Worm (Caenorhabditis elegans) whole organism, young adult: Measurements from ENCODE around the gene C52G5.3.
A peak's percentile ranks its signal among the peaks of the same experiment; 100 is the strongest.

Experiments
- B0035.1 ChIP-seq: sonication (generic microtip); optimal IDR thresholded peaks from 2 replicates; lab custom pipeline; 2016; ENCODE audit warnings: missing genetic modification characterization, mild to moderate bottlenecking, missing compliant biosample characterization, missing genotype, missing genetic modification reagents
- F33H1.4 ChIP-seq: fragments of 200-800 bp; sonication (Bioruptor generic); IDR thresholded peaks from 2 replicates; pipeline ENCODE4 v1.3.6; 2022; ENCODE audit warnings: missing genetic modification reagents, missing genetic modification characterization, missing compliant biosample characterization
- F37B4.10 ChIP-seq: fragments of 200-800 bp; sonication (Bioruptor generic); IDR thresholded peaks from 2 replicates; pipeline ENCODE4 v1.3.6; 2022; ENCODE audit warnings: missing genetic modification characterization, missing compliant biosample characterization
- F49E8.2 ChIP-seq: sonication (generic microtip); optimal IDR thresholded peaks from 3 replicates; lab custom pipeline; 2017; ENCODE audit warnings: missing genetic modification characterization, mild to moderate bottlenecking, missing compliant biosample characterization, antibody characterized with exemption, moderate library complexity; ENCODE audit not compliant: insufficient read depth
- F57A8.1 ChIP-seq: fragments of 200-800 bp; sonication (Bioruptor generic); optimal IDR thresholded peaks from 2 replicates; lab custom pipeline; 2018; ENCODE audit warnings: mild to moderate bottlenecking, missing genetic modification characterization, moderate library complexity, missing compliant biosample characterization
- F57C9.4 ChIP-seq: sonication (generic microtip); optimal IDR thresholded peaks from 2 replicates; lab custom pipeline; 2017; ENCODE audit warnings: mild to moderate bottlenecking, missing genetic modification characterization, missing compliant biosample characterization
- K12H6.12 ChIP-seq: fragments of 200-800 bp; sonication (Bioruptor generic); optimal IDR thresholded peaks from 2 replicates; lab custom pipeline; 2018; ENCODE audit warnings: mild to moderate bottlenecking, missing genetic modification characterization, missing compliant biosample characterization
- T07F8.4 ChIP-seq: sonication (generic microtip); optimal IDR thresholded peaks from 2 replicates; lab custom pipeline; 2016; ENCODE audit warnings: mild to moderate bottlenecking, missing genetic modification characterization, moderate library complexity, missing compliant biosample characterization
- Y56A3A.18 ChIP-seq: fragments of 200-800 bp; sonication (Bioruptor generic); IDR thresholded peaks from 2 replicates; pipeline ENCODE4 v1.3.6; 2022; ENCODE audit warnings: missing genetic modification reagents, missing genetic modification characterization, missing compliant biosample characterization
- Y67H2A.10 ChIP-seq: fragments of 200-800 bp; sonication (Bioruptor generic); conservative IDR thresholded peaks from 2 replicates; pipeline ENCODE4 v1.3.6; 2022; ENCODE audit warnings: missing genetic modification reagents, missing genetic modification characterization, missing compliant biosample characterization
- aptf-2 ChIP-seq: fragments of 200-800 bp; sonication (Bioruptor generic); conservative IDR thresholded peaks from 2 replicates; pipeline ENCODE4 v1.3.6; 2022; ENCODE audit warnings: missing genetic modification reagents, missing genetic modification characterization, missing compliant biosample characterization
- atf-7 ChIP-seq: sonication (generic microtip); optimal IDR thresholded peaks from 2 replicates; lab custom pipeline; 2017; ENCODE audit warnings: mild to moderate bottlenecking, missing genetic modification characterization, missing compliant biosample characterization
- attf-3 ChIP-seq: fragments of 200-800 bp; sonication (Bioruptor generic); conservative IDR thresholded peaks from 2 replicates; pipeline ENCODE4 v1.3.6; 2022; ENCODE audit warnings: missing genetic modification reagents, missing genetic modification characterization, missing compliant biosample characterization
- ceh-27 ChIP-seq: fragments of 200-800 bp; sonication (Bioruptor generic); optimal IDR thresholded peaks from 2 replicates; lab custom pipeline; 2018; ENCODE audit warnings: mild to moderate bottlenecking, missing genetic modification characterization, moderate library complexity, missing compliant biosample characterization
- egl-18 ChIP-seq: fragments of 200-800 bp; sonication (Bioruptor generic); IDR thresholded peaks from 2 replicates; pipeline ENCODE4 v1.3.6; 2022; ENCODE audit warnings: missing genetic modification reagents, missing genetic modification characterization, missing compliant biosample characterization
- fkh-3 ChIP-seq: sonication (generic microtip); optimal IDR thresholded peaks from 2 replicates; lab custom pipeline; 2016; ENCODE audit warnings: mild to moderate bottlenecking, missing genetic modification characterization, missing compliant biosample characterization
- hrde-1 ChIP-seq: sonication (generic microtip); optimal IDR thresholded peaks from 2 replicates; lab custom pipeline; 2016; ENCODE audit warnings: missing genetic modification characterization, mild to moderate bottlenecking, missing compliant biosample characterization, moderate library complexity, missing genotype, missing genetic modification reagents, borderline replicate concordance
- hsf-1 ChIP-seq: fragments of 200-800 bp; sonication (Bioruptor generic); IDR thresholded peaks from 2 replicates; pipeline ENCODE4 v1.3.6; 2022; ENCODE audit warnings: missing genetic modification reagents, missing genetic modification characterization, missing compliant biosample characterization
- lag-1 ChIP-seq: fragments of 200-800 bp; sonication (Bioruptor generic); IDR thresholded peaks from 2 replicates; pipeline ENCODE4 v1.3.6; 2022; ENCODE audit warnings: missing genetic modification reagents, missing genetic modification characterization, missing compliant biosample characterization
- let-526 ChIP-seq: fragments of 200-800 bp; sonication (Bioruptor generic); IDR thresholded peaks from 2 replicates; pipeline ENCODE4 v1.3.6; 2022; ENCODE audit warnings: missing genetic modification reagents, missing genetic modification characterization, missing compliant biosample characterization
- lin-35 ChIP-seq, 3 experiments: fragments of 150-350 bp in 2 of 3; sonication (generic microtip) in 1 of 3; optimal IDR thresholded peaks; 2 replicates each; lab custom pipeline; 2014 to 2018; ENCODE audit warnings: missing biosample characterization in 3 of 3, missing genetic modification characterization in 3 of 3, missing genetic modification reagents in 3 of 3
- lsl-1 ChIP-seq: fragments of 200-800 bp; sonication (Bioruptor generic); optimal IDR thresholded peaks from 2 replicates; lab custom pipeline; 2018; ENCODE audit warnings: mild to moderate bottlenecking, missing genetic modification characterization, moderate library complexity, missing compliant biosample characterization
- lsy-27 ChIP-seq: sonication (generic microtip); optimal IDR thresholded peaks from 2 replicates; lab custom pipeline; 2017; ENCODE audit warnings: missing genetic modification characterization, mild to moderate bottlenecking, missing compliant biosample characterization, antibody characterized with exemption, missing genotype, borderline replicate concordance; ENCODE audit not compliant: insufficient read depth
- madf-3 ChIP-seq: fragments of 200-800 bp; sonication (Bioruptor generic); IDR thresholded peaks from 2 replicates; pipeline ENCODE4 v1.3.6; 2022; ENCODE audit warnings: missing genetic modification reagents, missing genetic modification characterization, missing compliant biosample characterization
- madf-8 ChIP-seq: fragments of 200-800 bp; sonication (Bioruptor generic); conservative IDR thresholded peaks from 2 replicates; pipeline ENCODE4 v1.3.6; 2022; ENCODE audit warnings: missing genetic modification reagents, missing genetic modification characterization, missing compliant biosample characterization
- mcd-1 ChIP-seq: fragments of 200-800 bp; sonication (Bioruptor generic); IDR thresholded peaks from 2 replicates; pipeline ENCODE4 v1.3.6; 2022; ENCODE audit warnings: missing genetic modification reagents, missing genetic modification characterization, missing compliant biosample characterization
- mes-4 ChIP-seq: sonication (generic microtip); optimal IDR thresholded peaks from 2 replicates; lab custom pipeline; 2016; ENCODE audit warnings: missing genotype, missing genetic modification characterization, missing compliant biosample characterization
- mxl-1 ChIP-seq: sonication (generic microtip); optimal IDR thresholded peaks from 2 replicates; lab custom pipeline; 2016; ENCODE audit warnings: missing genetic modification characterization, missing compliant biosample characterization
- nhr-120 ChIP-seq: fragments of 200-800 bp; sonication (Bioruptor generic); IDR thresholded peaks from 2 replicates; pipeline ENCODE4 v1.3.6; 2022; ENCODE audit warnings: missing genetic modification characterization, missing compliant biosample characterization
- nhr-179 ChIP-seq: sonication (generic microtip); optimal IDR thresholded peaks from 2 replicates; lab custom pipeline; 2016; ENCODE audit warnings: mild to moderate bottlenecking, missing genetic modification characterization, missing compliant biosample characterization
- nhr-80 ChIP-seq: sonication (generic microtip); optimal IDR thresholded peaks from 2 replicates; lab custom pipeline; 2016; ENCODE audit warnings: missing genetic modification characterization, missing compliant biosample characterization
- sdz-38 ChIP-seq: sonication (generic microtip); optimal IDR thresholded peaks from 2 replicates; lab custom pipeline; 2016; ENCODE audit warnings: missing genotype, missing genetic modification characterization, missing compliant biosample characterization
- sea-2 ChIP-seq: fragments of 200-800 bp; sonication (Bioruptor generic); IDR thresholded peaks from 2 replicates; pipeline ENCODE4 v1.3.6; 2022; ENCODE audit warnings: missing genetic modification characterization, missing compliant biosample characterization
- snpc-1.3 ChIP-seq: sonication (generic microtip); optimal IDR thresholded peaks from 2 replicates; lab custom pipeline; 2017; ENCODE audit warnings: missing genetic modification characterization, mild to moderate bottlenecking, missing compliant biosample characterization, antibody characterized with exemption, moderate library complexity, missing genotype, missing genetic modification reagents; ENCODE audit not compliant: insufficient read depth
- sptf-2 ChIP-seq: fragments of 200-800 bp; sonication (Bioruptor generic); optimal IDR thresholded peaks from 2 replicates; lab custom pipeline; 2018; ENCODE audit warnings: mild to moderate bottlenecking, missing genetic modification characterization, missing compliant biosample characterization
- tbp1 ChIP-seq: fragments of 200-800 bp; sonication (Bioruptor generic); optimal IDR thresholded peaks from 2 replicates; lab custom pipeline; 2018; ENCODE audit warnings: mild to moderate bottlenecking, missing genetic modification characterization, missing compliant biosample characterization
- unc-62 ChIP-seq: fragments of 150-350 bp; optimal IDR thresholded peaks from 2 replicates; lab custom pipeline; 2014; ENCODE audit warnings: missing biosample characterization, missing genetic modification reagents, missing genetic modification characterization
- zfh-2 ChIP-seq: fragments of 200-800 bp; sonication (Bioruptor generic); conservative IDR thresholded peaks from 2 replicates; pipeline ENCODE4 v1.3.6; 2022; ENCODE audit warnings: missing genetic modification reagents, missing genetic modification characterization, missing compliant biosample characterization

Gene C52G5.3

ce11 chrX:12843530-12843929 is 2.4 kb downstream of the C52G5.3 start (continued):
- TF ChIP-seq nhr-120 = no peak
- no peak for TF ChIP-seq unc-62
- TF ChIP-seq F49E8.2 (tag; lab: Kevin White, UChicago) = no peak
- no peak for TF ChIP-seq F33H1.4 (GFP tag; lab: Robert Waterston, UW)
- TF ChIP-seq F57C9.4 (tag; lab: Kevin White, UChicago) = no peak
- no peak for TF ChIP-seq Y56A3A.18 (GFP tag; lab: Robert Waterston, UW)
- TF ChIP-seq sea-2 (GFP tag; lab: Robert Waterston, UW) = no peak
- no peak for TF ChIP-seq madf-3
- peak in 1 of 3 experiments; percentile 48 for TF ChIP-seq lin-35 (GFP tag; optimal IDR thresholded peaks at IDR 0.05; lab: Kevin White, UChicago)
- peak; percentile 40 for TF ChIP-seq atf-7 (tag; lab: Kevin White, UChicago)
- peak; percentile 43 for TF ChIP-seq mcd-1
- no peak for TF ChIP-seq lsl-1 (GFP tag; lab: Kevin White, UChicago)
- TF ChIP-seq sdz-38 = no peak
- TF ChIP-seq B0035.1 (tag; lab: Kevin White, UChicago) = no peak
- TF ChIP-seq zfh-2 (GFP tag; lab: Robert Waterston, UW) = no peak
- 0 out of 2 replicates have a peak, but pooled peaks have one; percentile 57 for TF ChIP-seq egl-18 (GFP tag; lab: Robert Waterston, UW)
- no peak for TF ChIP-seq mxl-1 (tag; lab: Kevin White, UChicago)
- TF ChIP-seq snpc-1.3 (tag; lab: Kevin White, UChicago) = no peak
- TF ChIP-seq nhr-80 (tag; lab: Kevin White, UChicago) = no peak
- no peak for TF ChIP-seq attf-3
- TF ChIP-seq fkh-3 = no peak
- 0 out of 2 replicates have a peak, but pooled peaks have one; percentile 13 for TF ChIP-seq hsf-1
- no peak for TF ChIP-seq mes-4
- TF ChIP-seq Y67H2A.10 = no peak
- TF ChIP-seq madf-8 (GFP tag; lab: Robert Waterston, UW) = no peak
- TF ChIP-seq nhr-179 (tag; lab: Kevin White, UChicago) = no peak
- TF ChIP-seq F37B4.10 = no peak
- peak; percentile 13 for TF ChIP-seq K12H6.12 (tag; lab: Kevin White, UChicago)
- TF ChIP-seq ceh-27 (GFP tag; lab: Kevin White, UChicago) = peak; percentile 60
- TF ChIP-seq hrde-1 = no peak
- TF ChIP-seq, all 124 proteins: peak for 47

ce11 chrX:12843011-12843410 is 2.9 kb downstream of the C52G5.3 start, which contains the start of gene C52G5.2:
Gene C52G5.2 (plus strand): TSS chrX:12843311.
- no peak for TF ChIP-seq tbp1 (GFP tag; lab: Kevin White, UChicago)

ce11 chrX:12834848-12835247 is 11.1 kb downstream of the C52G5.3 start:
- no peak for TF ChIP-seq K12H6.12 (tag; lab: Kevin White, UChicago)
- TF ChIP-seq let-526 (GFP tag; lab: Robert Waterston, UW) = no peak
- TF ChIP-seq nhr-80 (tag; lab: Kevin White, UChicago) = no peak
- no peak for TF ChIP-seq T07F8.4 (tag; lab: Kevin White, UChicago)
- no peak for TF ChIP-seq sptf-2 (GFP tag; lab: Kevin White, UChicago)

ce11 chrX:12829055-12829454 is 16.9 kb downstream of the C52G5.3 start:
- no peak for TF ChIP-seq ceh-27 (GFP tag; lab: Kevin White, UChicago)
- TF ChIP-seq attf-3 = no peak
- no peak for TF ChIP-seq aptf-2 (GFP tag; lab: Robert Waterston, UW)
- TF ChIP-seq lag-1 (GFP tag; lab: Robert Waterston, UW) = 0 out of 2 replicates have a peak, but pooled peaks have one; percentile 15
- no peak for TF ChIP-seq lsy-27 (tag; lab: Kevin White, UChicago)
- no peak for TF ChIP-seq Y56A3A.18 (GFP tag; lab: Robert Waterston, UW)
- TF ChIP-seq F49E8.2 (tag; lab: Kevin White, UChicago) = no peak
- TF ChIP-seq F57A8.1 (GFP tag; lab: Kevin White, UChicago) = no peak
